Fruit fly (Drosophila melanogaster) whole organism, prepupa: ENCODE measurements around the gene CG1785.
A peak's percentile ranks its signal among the peaks of the same experiment; 100 is the strongest.

Experiments used
- CG10669 ChIP-seq: fragments of 200-800 bp; sonication (Bioruptor generic); optimal IDR thresholded peaks from 3 replicates; lab custom pipeline; 2018; ENCODE audit warnings: missing biosample characterization, mild to moderate bottlenecking, missing genetic modification characterization, moderate library complexity
- CG11762 ChIP-seq: fragments of 200-800 bp; sonication (Bioruptor generic); optimal IDR thresholded peaks from 3 replicates; lab custom pipeline; 2016; ENCODE audit warnings: missing biosample characterization, missing genetic modification characterization; ENCODE audit not compliant: insufficient read depth
- CG11902 ChIP-seq: fragments of 200-800 bp; sonication (Bioruptor generic); optimal IDR thresholded peaks from 3 replicates; lab custom pipeline; 2016; ENCODE audit warnings: missing biosample characterization, missing genetic modification characterization
- CG15336 ChIP-seq: fragments of 200-800 bp; sonication (Bioruptor generic); IDR thresholded peaks from 2 replicates; pipeline ENCODE4 v1.3.6; 2022; ENCODE audit warnings: missing biosample characterization, missing genetic modification characterization
- CG1621 ChIP-seq: fragments of 200-800 bp; sonication (Bioruptor generic); optimal IDR thresholded peaks from 3 replicates; lab custom pipeline; 2018; ENCODE audit warnings: missing biosample characterization, mild to moderate bottlenecking, missing genetic modification characterization
- CG32006 ChIP-seq: fragments of 200-800 bp; sonication (Bioruptor generic); optimal IDR thresholded peaks from 3 replicates; lab custom pipeline; 2017; ENCODE audit warnings: missing biosample characterization, mild to moderate bottlenecking, missing genetic modification characterization
- CG34406 ChIP-seq: fragments of 200-800 bp; sonication (Bioruptor generic); optimal IDR thresholded peaks from 3 replicates; lab custom pipeline; 2016; ENCODE audit warnings: missing biosample characterization, missing genetic modification characterization
- CG6276 ChIP-seq: fragments of 200-800 bp; sonication (Bioruptor generic); optimal IDR thresholded peaks from 2 replicates; lab custom pipeline; 2017; ENCODE audit warnings: missing biosample characterization, mild to moderate bottlenecking, missing genetic modification characterization
- CG6808 ChIP-seq: fragments of 200-800 bp; sonication (Bioruptor generic); optimal IDR thresholded peaks from 3 replicates; lab custom pipeline; 2017; ENCODE audit warnings: missing biosample characterization, missing genetic modification characterization, mild to moderate bottlenecking, moderate library complexity, missing genetic modification reagents
- CG6854 ChIP-seq: fragments of 200-800 bp; sonication (Bioruptor generic); optimal IDR thresholded peaks from 2 replicates; lab custom pipeline; 2017; ENCODE audit warnings: missing biosample characterization, mild to moderate bottlenecking, missing genetic modification characterization
- CG8119 ChIP-seq: fragments of 200-800 bp; sonication (Bioruptor generic); IDR thresholded peaks from 3 replicates; pipeline ENCODE4 v1.3.6; 2022; ENCODE audit warnings: missing biosample characterization, missing genetic modification characterization
- CG8632 ChIP-seq: fragments of 200-800 bp; sonication (Bioruptor generic); optimal IDR thresholded peaks from 3 replicates; lab custom pipeline; 2016; ENCODE audit warnings: missing biosample characterization, missing genetic modification characterization
- CG9139 ChIP-seq: fragments of 200-800 bp; sonication (Bioruptor generic); optimal IDR thresholded peaks from 3 replicates; lab custom pipeline; 2017; ENCODE audit warnings: missing biosample characterization, mild to moderate bottlenecking, missing genetic modification characterization
- Eip75B ChIP-seq: fragments of 200-800 bp; sonication (Bioruptor generic); optimal IDR thresholded peaks from 3 replicates; lab custom pipeline; 2016; ENCODE audit warnings: missing biosample characterization, missing genetic modification characterization
- Eip78C ChIP-seq: fragments of 200-800 bp; sonication (Bioruptor generic); peaks from one replicate; lab custom pipeline; 2016; ENCODE audit warnings: missing biosample characterization, missing genetic modification characterization
- Ets96B ChIP-seq: fragments of 200-800 bp; optimal IDR thresholded peaks from 2 replicates; lab custom pipeline; 2019; ENCODE audit warnings: missing biosample characterization, mild to moderate bottlenecking, missing genetic modification characterization, moderate library complexity
- Gug ChIP-seq: fragments of 200-800 bp; sonication (Bioruptor generic); IDR thresholded peaks from 2 replicates; pipeline ENCODE4 v1.3.6; 2022; ENCODE audit warnings: missing biosample characterization, missing genetic modification characterization
- Hr39 ChIP-seq: fragments of 200-800 bp; sonication (Bioruptor generic); optimal IDR thresholded peaks from 2 replicates; lab custom pipeline; 2016; ENCODE audit warnings: missing biosample characterization, missing genetic modification characterization
- Met ChIP-seq: fragments of 200-800 bp; sonication (Bioruptor generic); optimal IDR thresholded peaks from 3 replicates; lab custom pipeline; 2016; ENCODE audit warnings: missing biosample characterization, missing genetic modification characterization
- OdsH ChIP-seq: fragments of 200-800 bp; sonication (Bioruptor generic); optimal IDR thresholded peaks from 3 replicates; lab custom pipeline; 2016; ENCODE audit warnings: missing biosample characterization, missing genetic modification characterization
- Sox14 ChIP-seq: fragments of 200-800 bp; sonication (Bioruptor generic); optimal IDR thresholded peaks from 3 replicates; lab custom pipeline; 2016; ENCODE audit warnings: missing biosample characterization, missing genetic modification characterization
- acj6 ChIP-seq: fragments of 200-800 bp; sonication (Bioruptor generic); optimal IDR thresholded peaks from 3 replicates; lab custom pipeline; 2016; ENCODE audit warnings: missing biosample characterization, missing genetic modification characterization
- cyc ChIP-seq: fragments of 200-800 bp; sonication (Bioruptor generic); optimal IDR thresholded peaks from 3 replicates; lab custom pipeline; 2016; ENCODE audit warnings: missing biosample characterization, missing genetic modification characterization
- dac ChIP-seq: fragments of 200-800 bp; sonication (Bioruptor generic); optimal IDR thresholded peaks from 2 replicates; lab custom pipeline; 2017; ENCODE audit warnings: missing biosample characterization, mild to moderate bottlenecking, missing genetic modification characterization
- esn ChIP-seq: fragments of 200-800 bp; sonication (Bioruptor generic); optimal IDR thresholded peaks from 2 replicates; lab custom pipeline; 2016; ENCODE audit warnings: missing biosample characterization, mild to moderate bottlenecking, missing genetic modification characterization, moderate library complexity
- fd85E ChIP-seq: fragments of 200-800 bp; sonication (Bioruptor generic); optimal IDR thresholded peaks from 3 replicates; lab custom pipeline; 2016; ENCODE audit warnings: missing biosample characterization, missing genetic modification characterization
- lz ChIP-seq: fragments of 200-800 bp; sonication (Bioruptor generic); optimal IDR thresholded peaks from 3 replicates; lab custom pipeline; 2016; ENCODE audit warnings: missing biosample characterization, missing genetic modification characterization
- net ChIP-seq: fragments of 200-800 bp; sonication (Bioruptor generic); optimal IDR thresholded peaks from 3 replicates; lab custom pipeline; 2016; ENCODE audit warnings: missing biosample characterization, missing genetic modification characterization
- pdm3 ChIP-seq: fragments of 200-800 bp; sonication (Bioruptor generic); optimal IDR thresholded peaks from 3 replicates; lab custom pipeline; 2016; ENCODE audit warnings: missing biosample characterization, missing genetic modification characterization
- salr ChIP-seq, 2 experiments: fragments of 200-800 bp; sonication (Bioruptor generic); optimal IDR thresholded peaks; 3 replicates each; lab custom pipeline; 2016 to 2018; ENCODE audit warnings: missing biosample characterization in 2 of 2, missing genetic modification characterization in 2 of 2, mild to moderate bottlenecking in 1 of 2
- ss ChIP-seq, 2 experiments: fragments of 200-800 bp; sonication (Bioruptor generic); optimal IDR thresholded peaks; 2 replicates in 1 of 2; 3 replicates in 1 of 2; lab custom pipeline; 2017 to 2018; ENCODE audit warnings: mild to moderate bottlenecking in 2 of 2, missing biosample characterization in 2 of 2, missing genetic modification characterization in 2 of 2, moderate library complexity in 1 of 2
- svp ChIP-seq: fragments of 200-800 bp; sonication (Bioruptor generic); peaks from one replicate; lab custom pipeline; 2016; ENCODE audit warnings: missing biosample characterization, missing genetic modification characterization
- topi ChIP-seq: fragments of 200-800 bp; sonication (Bioruptor generic); optimal IDR thresholded peaks from 3 replicates; lab custom pipeline; 2016; ENCODE audit warnings: missing biosample characterization, missing genetic modification characterization
- vri ChIP-seq: fragments of 200-800 bp; sonication (Bioruptor generic); optimal IDR thresholded peaks from 3 replicates; lab custom pipeline; 2016; ENCODE audit warnings: missing biosample characterization, mild to moderate bottlenecking, missing genetic modification characterization

CG1785 gene

DNA sequence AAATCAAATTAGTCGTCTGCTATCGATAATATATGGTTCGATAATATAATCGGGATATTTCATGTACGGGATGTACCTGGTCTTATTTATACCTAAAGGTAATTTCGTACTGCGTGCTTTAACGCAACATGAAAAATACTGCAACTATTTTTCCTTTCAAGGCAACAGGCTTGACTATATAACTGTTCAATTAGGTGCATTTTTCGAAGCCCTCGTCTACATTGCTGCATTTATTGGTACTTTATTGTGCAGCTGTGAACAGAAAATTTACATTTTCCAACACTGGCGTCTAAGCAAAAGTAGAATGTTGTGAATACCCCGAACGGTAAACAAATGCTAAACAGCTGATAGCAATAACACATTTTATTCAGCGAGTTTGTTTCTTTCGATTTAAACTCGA lies 24.7 kb upstream of the CG1785 start, which contains the start of the genes Ppt1 and Ogg1 (continued):
- no peak for TF ChIP-seq CG32006 (GFP tag; lab: Kevin White, UChicago)
- TF ChIP-seq Ets96B (tag; lab: Kevin White, UChicago) = peak; percentile 25
- TF ChIP-seq CG6854 (GFP tag; lab: Kevin White, UChicago) = no peak
- no peak for TF ChIP-seq CG9139 (GFP tag; lab: Kevin White, UChicago)
- TF ChIP-seq pdm3 (GFP tag; lab: Kevin White, UChicago) = peak; percentile 71
- TF ChIP-seq vri (GFP tag; lab: Kevin White, UChicago) = peak; percentile 36
- peak; percentile 4 for TF ChIP-seq CG6808 (GFP tag; lab: Kevin White, UChicago)
- peak; percentile 31 for TF ChIP-seq CG11762 (GFP tag; lab: Kevin White, UChicago)
- no peak for TF ChIP-seq CG8119 (GFP tag; lab: Robert Waterston, UW)
- TF ChIP-seq acj6 (GFP tag; lab: Kevin White, UChicago) = peak; percentile 64
- peak; percentile 52 for TF ChIP-seq Sox14 (GFP tag; lab: Kevin White, UChicago)
- peak; percentile 64 for TF ChIP-seq OdsH (GFP tag; lab: Kevin White, UChicago)
- TF ChIP-seq net (GFP tag; lab: Kevin White, UChicago) = peak; percentile 25
- peak; percentile 74 for TF ChIP-seq svp (GFP tag; lab: Kevin White, UChicago)
- peak; percentile 56 for TF ChIP-seq topi (GFP tag; lab: Kevin White, UChicago)

DNA sequence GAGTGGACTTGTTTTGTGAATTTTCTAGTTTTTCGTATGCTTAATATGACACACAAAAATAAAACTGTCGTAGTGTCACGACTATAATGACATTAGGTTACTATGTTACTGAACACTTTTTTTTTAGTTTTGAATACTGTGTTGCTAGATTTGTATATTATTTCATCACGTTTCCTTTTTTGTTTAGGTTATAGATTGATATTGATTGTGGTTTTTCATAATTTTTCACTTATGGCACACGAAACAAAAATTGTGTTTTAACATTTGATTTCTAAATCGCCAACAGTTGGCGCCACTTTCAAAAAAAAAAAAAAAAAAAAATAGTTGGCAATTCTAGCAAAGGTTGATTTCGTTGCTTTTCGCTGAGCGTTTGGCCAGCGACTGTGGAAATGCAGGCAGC lies 21.2 kb upstream of the CG1785 start, which contains the start of gene CG11294:
Gene CG11294 (minus strand): TSS at position 101 of the 400 bp plus-strand sequence.
- TF ChIP-seq fd85E (GFP tag; lab: Kevin White, UChicago) = no peak
- TF ChIP-seq Eip78C = no peak
- no peak for TF ChIP-seq Met
- no peak for TF ChIP-seq CG10669 (GFP tag; lab: Kevin White, UChicago)
- TF ChIP-seq cyc (GFP tag; lab: Kevin White, UChicago) = no peak
- no peak for TF ChIP-seq CG6276
- no peak for TF ChIP-seq CG15336 (GFP tag; lab: Robert Waterston, UW)
- no peak for TF ChIP-seq Hr39 (GFP tag; lab: Kevin White, UChicago)
- no peak for TF ChIP-seq CG11902 (GFP tag; lab: Kevin White, UChicago)
- TF ChIP-seq Gug (GFP tag; lab: Robert Waterston, UW) = no peak
- TF ChIP-seq lz (GFP tag; lab: Kevin White, UChicago) = no peak
- no peak for TF ChIP-seq CG1621
- TF ChIP-seq pdm3 (GFP tag; lab: Kevin White, UChicago) = no peak
- TF ChIP-seq, all 60 proteins: peak for 0

DNA sequence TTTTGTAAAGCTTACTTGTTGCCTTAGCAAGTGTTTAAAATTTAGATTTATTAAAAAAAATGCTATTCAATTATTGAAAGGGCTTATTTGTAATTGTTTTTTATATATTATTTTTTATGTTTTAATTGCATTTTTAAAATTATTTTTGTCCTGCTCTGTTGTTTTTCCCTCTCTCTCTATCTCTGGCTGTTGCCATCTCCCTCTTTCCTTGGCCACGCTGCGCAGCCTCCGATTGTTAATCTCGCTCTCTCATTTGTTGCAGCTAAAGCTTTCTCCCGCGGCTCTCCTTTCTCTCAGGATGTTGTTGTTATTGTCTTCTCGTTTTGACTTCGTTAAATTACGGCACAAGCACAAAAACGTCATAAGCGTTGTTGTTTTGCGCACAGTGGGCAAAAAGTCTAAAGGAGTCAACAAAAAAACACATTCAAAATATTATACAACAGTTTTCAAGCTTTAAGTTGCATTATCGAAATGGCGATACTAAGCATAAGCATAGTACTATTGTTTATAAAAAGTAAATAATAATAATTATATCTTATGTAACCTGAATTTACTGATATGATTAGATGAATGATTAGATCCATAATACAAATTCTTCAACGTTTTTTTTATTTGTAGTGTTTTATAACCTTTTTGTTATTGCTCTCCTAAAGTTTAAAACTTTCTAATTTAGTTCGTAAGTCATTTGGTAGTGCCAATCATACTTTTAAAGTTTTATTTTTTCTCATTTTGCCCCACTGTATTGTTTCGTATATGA lies 20.5 kb upstream of the CG1785 start:
- TF ChIP-seq Eip75B (no peak), dac (GFP tag; lab: Kevin White, UChicago) (no peak), CG8632 (GFP tag; lab: Kevin White, UChicago) (peak; percentile 13), esn (no peak), CG32006 (GFP tag; lab: Kevin White, UChicago) (peak; percentile 10), OdsH (GFP tag; lab: Kevin White, UChicago) (peak; percentile 13), Eip78C (peak; percentile 58), CG1621 (no peak), CG34406 (GFP tag; lab: Kevin White, UChicago) (peak; percentile 9), Ets96B (tag; lab: Kevin White, UChicago) (peak; percentile 5), svp (GFP tag; lab: Kevin White, UChicago) (peak; percentile 48), salr (GFP tag; optimal IDR thresholded peaks at IDR 0.05; lab: Kevin White, UChicago) (peak in 1 of 2 experiments; percentile 15)

DNA sequence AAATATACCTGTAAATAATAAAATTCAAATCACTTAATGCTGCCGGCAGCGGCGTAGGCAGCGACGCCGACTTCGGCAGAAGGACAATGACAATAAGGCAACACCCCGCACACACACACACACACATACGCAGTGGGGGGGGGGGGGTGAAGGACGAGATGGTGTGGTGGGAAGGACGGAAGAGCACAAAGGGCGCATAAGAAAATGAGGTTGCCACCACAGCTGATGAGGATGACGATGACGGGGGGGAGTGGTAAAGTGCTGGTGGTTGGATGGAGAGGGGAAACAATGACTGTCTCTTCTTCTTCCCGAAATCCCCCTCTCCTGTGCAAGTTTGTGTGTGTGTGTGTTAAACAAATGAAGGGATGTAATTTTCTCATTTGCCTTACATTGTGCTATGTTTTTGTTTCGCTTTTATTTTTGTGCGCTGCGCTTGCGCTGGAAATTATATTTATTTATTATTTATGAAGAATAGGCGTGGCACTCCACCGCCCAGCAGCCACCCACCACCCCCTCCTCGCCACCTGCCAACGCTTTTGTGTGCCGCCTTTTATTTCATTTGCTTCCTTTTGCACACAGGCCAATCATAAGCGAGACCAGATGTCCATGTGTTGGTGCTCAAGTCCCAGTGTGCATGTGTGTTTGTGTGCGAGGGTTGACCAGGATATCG lies 19.8 kb upstream of the CG1785 start:
- TF ChIP-seq cyc (GFP tag; lab: Kevin White, UChicago) (no peak), CG34406 (GFP tag; lab: Kevin White, UChicago) (no peak), ss (GFP tag; optimal IDR thresholded peaks at IDR 0.05; lab: Kevin White, UChicago) (no peak), CG6854 (GFP tag; lab: Kevin White, UChicago) (no peak)
- TF ChIP-seq, all 60 proteins: peak for 0
